Worm (Caenorhabditis elegans): ENCODE results near the gene dpy-21.
"Not testable (repeated sequence)": the region's sequence is repeated elsewhere in the genome, so short reads cannot be mapped to it uniquely, and the experiment has no call there.

Gene dpy-21

DNA sequence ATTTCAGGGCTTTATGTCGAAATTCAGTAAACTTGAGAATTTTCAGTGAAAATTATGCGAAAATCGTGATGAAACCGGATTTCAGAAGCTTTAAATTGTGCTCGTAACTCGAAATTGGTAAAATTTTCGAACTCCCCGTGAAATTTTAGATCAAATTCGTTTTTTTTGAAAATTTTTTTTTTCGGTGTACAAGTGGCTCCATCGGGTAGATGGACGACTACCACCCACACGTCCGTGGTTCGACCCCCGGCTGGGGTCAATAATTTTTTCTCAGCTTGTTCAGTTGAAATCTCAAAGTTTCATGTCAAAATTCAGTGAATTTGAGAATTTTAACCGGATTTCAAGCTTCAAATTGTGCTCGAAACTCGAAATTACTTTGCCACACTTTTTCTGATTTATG is 13.1 kb downstream of the dpy-21 start (continued):
- peak; percentile 3 for TF ChIP-seq attf-5 (GFP tag; optimal IDR thresholded peaks at IDR 0.05)
- TF ChIP-seq snpc-1.1 (tag; optimal IDR thresholded peaks at IDR 0.05; ENCODE audit: insufficient read depth) = no peak
- no peak for TF ChIP-seq ztf-25 (GFP tag; IDR thresholded peaks at IDR 0.05)
- TF ChIP-seq ceh-91 (GFP tag; IDR thresholded peaks at IDR 0.05) = no peak
- no peak for TF ChIP-seq dpff-1 (tag; optimal IDR thresholded peaks at IDR 0.05)
- 0 out of 2 replicates have a peak, but pooled peaks have one; percentile 24 for TF ChIP-seq Y53G8AR.9 (GFP tag; conservative IDR thresholded peaks at IDR 0.05)
- no peak for TF ChIP-seq let-526 (GFP tag; IDR thresholded peaks at IDR 0.05)
- TF ChIP-seq nhr-120 (GFP tag; IDR thresholded peaks at IDR 0.05) = no peak
- no peak for TF ChIP-seq madf-8 (GFP tag; conservative IDR thresholded peaks at IDR 0.05)
- 0 out of 2 replicates have a peak, but pooled peaks have one; percentile 16 for TF ChIP-seq hmg-1.2 (GFP tag; IDR thresholded peaks at IDR 0.05)
- TF ChIP-seq B0336.3 (GFP tag; IDR thresholded peaks at IDR 0.05) = peak; percentile 21; the same call in 1 of the 2 replicates
- no peak for TF ChIP-seq chd-7 (tag; optimal IDR thresholded peaks at IDR 0.05)
- TF ChIP-seq ceh-79 (tag; optimal IDR thresholded peaks at IDR 0.05) = no peak
- no peak for TF ChIP-seq bed-1 (GFP tag; IDR thresholded peaks at IDR 0.05)
- TF ChIP-seq ztf-6 (GFP tag; IDR thresholded peaks at IDR 0.05) = no peak
- no peak for TF ChIP-seq F37B4.10 (GFP tag; IDR thresholded peaks at IDR 0.05)
- TF ChIP-seq ekl-4 (GFP tag; IDR thresholded peaks at IDR 0.05) = 0 out of 2 replicates have a peak, but pooled peaks have one; percentile 14
- no peak for TF ChIP-seq aptf-3 (GFP tag; IDR thresholded peaks at IDR 0.05)
- no peak for TF ChIP-seq zfh-2 (GFP tag; conservative IDR thresholded peaks at IDR 0.05)

DNA sequence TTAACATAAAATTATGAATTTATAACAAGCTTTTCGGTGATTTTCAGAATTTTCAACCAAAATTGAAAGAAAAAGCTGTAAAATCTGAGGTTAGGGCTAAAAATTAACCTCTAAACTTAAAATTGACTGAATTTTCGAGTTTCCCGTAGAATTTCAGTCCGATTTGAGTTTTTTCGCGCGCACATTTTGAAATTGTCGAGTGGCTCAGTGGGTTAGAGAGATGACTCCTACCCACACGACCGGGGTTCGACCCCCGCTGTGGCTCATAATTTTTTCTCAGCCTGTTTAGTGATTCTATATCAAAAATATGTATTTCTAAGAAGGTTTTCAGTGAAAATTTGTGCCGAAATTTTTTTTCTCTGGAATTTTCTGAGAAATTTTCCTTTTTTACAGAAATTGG is 17.2 kb downstream of the dpy-21 start:
- TF ChIP-seq ceh-58 (GFP tag; IDR thresholded peaks at IDR 0.05) (no peak), tbp1 (GFP tag; optimal IDR thresholded peaks at IDR 0.05) (peak; percentile 70), B0261.1 (tag; optimal IDR thresholded peaks at IDR 0.05) (peak; percentile 31), ets-4 (GFP tag; optimal IDR thresholded peaks at IDR 0.05) (no peak), him-1 (tag; optimal IDR thresholded peaks at IDR 0.05) (peak; percentile 10), sptf-2 (GFP tag; optimal IDR thresholded peaks at IDR 0.05) (no peak), nhr-80 (tag; optimal IDR thresholded peaks at IDR 0.05) (no peak), rpc-1 (optimal IDR thresholded peaks at IDR 0.05) (peak; percentile 3), rpc-1 (tag; optimal IDR thresholded peaks at IDR 0.05) (peak; percentile 58)

DNA sequence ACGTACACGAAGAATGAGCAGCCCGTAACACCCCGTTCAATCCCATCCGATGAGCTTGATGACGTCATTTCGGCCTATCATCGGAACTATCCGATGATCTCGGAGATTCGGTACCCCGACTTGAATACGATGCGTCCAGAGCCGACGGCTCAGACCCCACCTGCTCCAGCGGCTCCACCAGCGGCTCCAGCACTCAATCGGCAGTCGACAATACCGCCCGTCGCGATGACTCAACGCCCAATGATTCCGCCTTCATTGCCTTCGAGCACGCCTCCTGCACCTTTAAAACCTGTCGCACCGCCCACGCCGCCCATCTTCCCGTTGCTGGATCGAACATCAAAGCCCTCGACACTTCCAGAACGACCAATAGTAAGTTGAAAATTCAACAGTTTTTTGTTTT is 20.9 kb downstream of the dpy-21 start:
- TF ChIP-seq lin-40 (tag; optimal IDR thresholded peaks at IDR 0.05) (no peak), rcor-1 (GFP tag; IDR thresholded peaks at IDR 0.05) (no peak), egrh-3 (GFP tag; IDR thresholded peaks at IDR 0.05) (peak; percentile 48; the same call in 1 of the 2 replicates), K12H6.12 (tag; optimal IDR thresholded peaks at IDR 0.05) (no peak), lin-26 (GFP tag; IDR thresholded peaks at IDR 0.05) (no peak), zfh-2 (GFP tag; conservative IDR thresholded peaks at IDR 0.05) (peak; percentile 91), snpc-3.4 (tag; optimal IDR thresholded peaks at IDR 0.05) (no peak)

ce11 chrV:17924095-17925000 is 24.6 kb downstream of the dpy-21 start, which contains the start of gene usp-50:
usp-50 (plus strand) TSS chrV:17924916.
- TF ChIP-seq cebp-1 (GFP tag; IDR thresholded peaks at IDR 0.05) = not testable (repeated sequence)
- TF ChIP-seq cebp-1 (tag; optimal IDR thresholded peaks at IDR 0.05) (peak; percentile 49), lsl-1 (GFP tag; optimal IDR thresholded peaks at IDR 0.05) (peak; percentile 83), F33H1.4 (GFP tag; IDR thresholded peaks at IDR 0.05) (peak; percentile 85), xnd-1 (tag; optimal IDR thresholded peaks at IDR 0.05) (peak; percentile 88), madf-8 (GFP tag; conservative IDR thresholded peaks at IDR 0.05) (peak; percentile 53), mcd-1 (GFP tag; IDR thresholded peaks at IDR 0.05) (peak; percentile 41; the same call in 1 of the 2 replicates), D2030.7 (GFP tag; IDR thresholded peaks at IDR 0.05) (0 out of 2 replicates have a peak, but pooled peaks have one; percentile 14), him-1 (tag; optimal IDR thresholded peaks at IDR 0.05) (peak; percentile 14), madf-6 (GFP tag; IDR thresholded peaks at IDR 0.05) (peak; percentile 81)
